Worm (Caenorhabditis elegans) whole organism, late embryonic: ENCODE data around the gene lec-7.

ENCODE experiments used
- C08G9.2 ChIP-seq: sonication (generic microtip); optimal IDR thresholded peaks from 2 replicates; lab custom pipeline; 2016; ENCODE audit warnings: mild to moderate bottlenecking, missing genetic modification characterization, moderate library complexity, missing compliant biosample characterization
- F13H6.1 ChIP-seq: sonication (generic microtip); optimal IDR thresholded peaks from 2 replicates; lab custom pipeline; 2016; ENCODE audit warnings: missing genetic modification characterization, missing compliant biosample characterization
- K02D7.2 ChIP-seq: sonication (generic microtip); optimal IDR thresholded peaks from 2 replicates; lab custom pipeline; 2017; ENCODE audit warnings: mild to moderate bottlenecking, missing genetic modification characterization, missing compliant biosample characterization
- K09A11.1 ChIP-seq: sonication (generic microtip); optimal IDR thresholded peaks from 2 replicates; lab custom pipeline; 2017; ENCODE audit warnings: antibody characterized with exemption, mild to moderate bottlenecking, missing genetic modification characterization, missing compliant biosample characterization; ENCODE audit not compliant: insufficient read depth
- T23F11.4 ChIP-seq: fragments of 200-800 bp; sonication (Bioruptor generic); optimal IDR thresholded peaks from 2 replicates; lab custom pipeline; 2018; ENCODE audit warnings: mild to moderate bottlenecking, missing genetic modification characterization, missing compliant biosample characterization
- ahr-1 ChIP-seq: sonication (generic microtip); optimal IDR thresholded peaks from 2 replicates; lab custom pipeline; 2016; ENCODE audit warnings: missing genetic modification characterization, missing compliant biosample characterization
- ama-1 ChIP-seq: fragments of 150-350 bp; optimal IDR thresholded peaks from 2 replicates; lab custom pipeline; 2014
- ceh-14 ChIP-seq: sonication (generic microtip); optimal IDR thresholded peaks from 2 replicates; lab custom pipeline; 2016; ENCODE audit warnings: missing genotype, missing genetic modification characterization, missing compliant biosample characterization
- ceh-19 ChIP-seq: fragments of 200-800 bp; sonication (Bioruptor generic); optimal IDR thresholded peaks from 2 replicates; lab custom pipeline; 2018; ENCODE audit warnings: mild to moderate bottlenecking, missing genetic modification characterization, missing compliant biosample characterization
- ceh-2 ChIP-seq: sonication (generic microtip); optimal IDR thresholded peaks from 2 replicates; lab custom pipeline; 2016; ENCODE audit warnings: missing genotype, missing genetic modification characterization, missing compliant biosample characterization
- ceh-22 ChIP-seq: sonication (generic microtip); optimal IDR thresholded peaks from 2 replicates; lab custom pipeline; 2017; ENCODE audit warnings: missing biosample characterization, missing genetic modification characterization
- ceh-24 ChIP-seq: sonication (generic microtip); optimal IDR thresholded peaks from 2 replicates; lab custom pipeline; 2016; ENCODE audit warnings: mild to moderate bottlenecking, missing genetic modification characterization, missing compliant biosample characterization
- ceh-6 ChIP-seq: fragments of 200-800 bp; sonication (Bioruptor generic); optimal IDR thresholded peaks from 2 replicates; lab custom pipeline; 2018; ENCODE audit warnings: mild to moderate bottlenecking, missing genetic modification characterization, missing compliant biosample characterization
- ceh-9 ChIP-seq: sonication (generic microtip); optimal IDR thresholded peaks from 2 replicates; lab custom pipeline; 2016; ENCODE audit warnings: mild to moderate bottlenecking, missing genetic modification characterization, inconsistent platforms, missing compliant biosample characterization
- dmd-4 ChIP-seq: sonication (generic microtip); optimal IDR thresholded peaks from 2 replicates; lab custom pipeline; 2016; ENCODE audit warnings: borderline replicate concordance, missing genetic modification characterization, missing compliant biosample characterization
- elt-2 ChIP-seq: sonication (generic microtip); optimal IDR thresholded peaks from 2 replicates; lab custom pipeline; 2016; ENCODE audit warnings: missing genetic modification reagents, missing genetic modification characterization, missing compliant biosample characterization
- eyg-1 ChIP-seq: sonication (generic microtip); optimal IDR thresholded peaks from 2 replicates; lab custom pipeline; 2016; ENCODE audit warnings: missing genotype, missing genetic modification characterization, missing compliant biosample characterization
- fax-1 ChIP-seq: sonication (generic microtip); optimal IDR thresholded peaks from 2 replicates; lab custom pipeline; 2016; ENCODE audit warnings: missing genotype, missing genetic modification characterization, missing compliant biosample characterization
- fkh-6 ChIP-seq: sonication (generic microtip); optimal IDR thresholded peaks from 2 replicates; lab custom pipeline; 2016; ENCODE audit warnings: missing genetic modification characterization, missing compliant biosample characterization
- gmeb-2 ChIP-seq: sonication (generic microtip); optimal IDR thresholded peaks from 2 replicates; lab custom pipeline; 2016; ENCODE audit warnings: missing genetic modification characterization, inconsistent platforms, missing compliant biosample characterization
- hlh-13 ChIP-seq: fragments of 200-800 bp; sonication (Bioruptor generic); optimal IDR thresholded peaks from 2 replicates; lab custom pipeline; 2018; ENCODE audit warnings: mild to moderate bottlenecking, missing genetic modification characterization, missing compliant biosample characterization
- hlh-15 ChIP-seq: sonication (generic microtip); optimal IDR thresholded peaks from 2 replicates; lab custom pipeline; 2016; ENCODE audit warnings: missing genetic modification characterization, missing compliant biosample characterization
- hlh-30 ChIP-seq: sonication (generic microtip); optimal IDR thresholded peaks from 2 replicates; lab custom pipeline; 2017; ENCODE audit warnings: antibody characterized with exemption, missing genetic modification characterization, missing compliant biosample characterization; ENCODE audit not compliant: insufficient read depth
- hlh-8 ChIP-seq: sonication (generic microtip); optimal IDR thresholded peaks from 2 replicates; lab custom pipeline; 2016; ENCODE audit warnings: missing genotype, missing genetic modification characterization, missing compliant biosample characterization
- lim-6 ChIP-seq: sonication (generic microtip); optimal IDR thresholded peaks from 2 replicates; lab custom pipeline; 2016; ENCODE audit warnings: missing genetic modification characterization, missing compliant biosample characterization
- lin-11 ChIP-seq: fragments of 200-800 bp; sonication (Bioruptor generic); optimal IDR thresholded peaks from 2 replicates; lab custom pipeline; 2018; ENCODE audit warnings: mild to moderate bottlenecking, missing genetic modification characterization, missing compliant biosample characterization
- madf-2 ChIP-seq: sonication (generic microtip); optimal IDR thresholded peaks from 2 replicates; lab custom pipeline; 2017; ENCODE audit warnings: missing genetic modification characterization, missing compliant biosample characterization
- nfya-1 ChIP-seq: sonication (generic microtip); optimal IDR thresholded peaks from 2 replicates; lab custom pipeline; 2017; ENCODE audit warnings: missing genetic modification characterization, mild to moderate bottlenecking, missing compliant biosample characterization, antibody characterized with exemption, moderate library complexity
- npax-4 ChIP-seq: sonication (generic microtip); optimal IDR thresholded peaks from 2 replicates; lab custom pipeline; 2016; ENCODE audit warnings: missing genetic modification characterization, missing compliant biosample characterization
- pag-3 ChIP-seq: sonication (generic microtip); optimal IDR thresholded peaks from 2 replicates; lab custom pipeline; 2016; ENCODE audit warnings: missing compliant biosample characterization, missing genetic modification characterization, borderline replicate concordance
- pqm-1 ChIP-seq: sonication (generic microtip); optimal IDR thresholded peaks from 2 replicates; lab custom pipeline; 2016; ENCODE audit warnings: missing genetic modification characterization, missing compliant biosample characterization
- ref-2 ChIP-seq: sonication (generic microtip); optimal IDR thresholded peaks from 2 replicates; lab custom pipeline; 2016; ENCODE audit warnings: missing genetic modification characterization, missing compliant biosample characterization
- rnt-1 ChIP-seq: sonication (generic microtip); optimal IDR thresholded peaks from 2 replicates; lab custom pipeline; 2016; ENCODE audit warnings: missing genetic modification characterization, missing compliant biosample characterization
- sdc-2 ChIP-seq: sonication (generic microtip); optimal IDR thresholded peaks from 2 replicates; lab custom pipeline; 2016; ENCODE audit warnings: missing genotype, missing genetic modification characterization, missing compliant biosample characterization
- sox-4 ChIP-seq: sonication (generic microtip); optimal IDR thresholded peaks from 2 replicates; lab custom pipeline; 2017; ENCODE audit warnings: mild to moderate bottlenecking, missing genetic modification characterization, inconsistent platforms, missing compliant biosample characterization
- tbx-2 ChIP-seq: sonication (generic microtip); optimal IDR thresholded peaks from 2 replicates; lab custom pipeline; 2016; ENCODE audit warnings: missing genetic modification characterization, missing compliant biosample characterization
- ttx-3 ChIP-seq: sonication (generic microtip); optimal IDR thresholded peaks from 2 replicates; lab custom pipeline; 2016; ENCODE audit warnings: missing genetic modification reagents, missing genetic modification characterization, missing compliant biosample characterization
- unc-55 ChIP-seq: sonication (generic microtip); optimal IDR thresholded peaks from 2 replicates; lab custom pipeline; 2017; ENCODE audit warnings: missing biosample characterization, missing genetic modification reagents, missing genetic modification characterization
- zip-5 ChIP-seq: sonication (generic microtip); optimal IDR thresholded peaks from 2 replicates; lab custom pipeline; 2016; ENCODE audit warnings: missing genetic modification characterization, missing compliant biosample characterization
- ztf-16 ChIP-seq: sonication (generic microtip); optimal IDR thresholded peaks from 2 replicates; lab custom pipeline; 2017; ENCODE audit warnings: missing genetic modification characterization, missing compliant biosample characterization

lec-7 gene

DNA sequence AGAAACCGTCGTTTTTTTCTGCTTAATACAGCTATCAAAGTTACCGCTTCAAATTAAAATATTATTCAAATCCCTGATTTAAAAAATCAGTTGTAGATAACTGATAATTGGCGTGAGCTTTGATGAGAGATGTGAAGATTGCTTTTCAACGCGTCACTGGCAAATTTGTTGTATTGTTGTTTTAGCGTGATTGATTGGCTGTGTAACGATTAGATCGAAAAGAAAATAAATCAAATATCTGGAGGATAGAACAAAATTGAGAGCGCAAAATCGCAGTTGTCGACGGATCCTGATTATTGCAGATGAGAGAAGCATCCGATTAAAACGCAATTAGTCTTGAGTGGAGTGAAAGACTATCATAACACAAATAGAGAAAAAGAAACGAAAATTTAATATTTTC, 11.0 kb upstream of the lec-7 start:
- TF ChIP-seq unc-55 (GFP tag; lab: Kevin White, UChicago), result peak; percentile 65
- no peak for TF ChIP-seq ceh-14 (tag; lab: Kevin White, UChicago)
- no peak for TF ChIP-seq fax-1 (tag; lab: Kevin White, UChicago)

DNA sequence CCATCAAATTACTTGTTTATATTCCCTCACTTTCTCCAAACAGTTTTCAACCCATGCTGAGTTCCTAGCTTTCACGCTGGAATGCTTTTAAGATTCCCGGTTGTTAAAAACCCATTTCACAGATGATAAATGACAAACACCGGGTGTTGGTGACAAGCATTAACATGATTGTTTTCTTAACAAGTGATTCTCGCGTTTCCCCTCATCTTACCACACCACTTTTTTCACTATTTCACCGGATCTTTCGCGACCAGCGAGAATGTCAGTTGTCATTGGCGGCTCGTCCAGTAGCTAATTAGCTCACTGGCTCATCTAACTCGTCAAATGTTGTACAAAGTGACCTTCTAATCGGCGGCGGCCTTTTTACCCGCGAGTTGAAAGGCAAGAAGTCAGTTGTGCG, 9.7 kb upstream of the lec-7 start:
- TF ChIP-seq rnt-1 (tag; lab: Kevin White, UChicago) (peak; percentile 13), fax-1 (tag; lab: Kevin White, UChicago) (no peak), pag-3 (tag; lab: Kevin White, UChicago) (no peak), ceh-2 (tag; lab: Kevin White, UChicago) (no peak), lim-6 (no peak)

DNA sequence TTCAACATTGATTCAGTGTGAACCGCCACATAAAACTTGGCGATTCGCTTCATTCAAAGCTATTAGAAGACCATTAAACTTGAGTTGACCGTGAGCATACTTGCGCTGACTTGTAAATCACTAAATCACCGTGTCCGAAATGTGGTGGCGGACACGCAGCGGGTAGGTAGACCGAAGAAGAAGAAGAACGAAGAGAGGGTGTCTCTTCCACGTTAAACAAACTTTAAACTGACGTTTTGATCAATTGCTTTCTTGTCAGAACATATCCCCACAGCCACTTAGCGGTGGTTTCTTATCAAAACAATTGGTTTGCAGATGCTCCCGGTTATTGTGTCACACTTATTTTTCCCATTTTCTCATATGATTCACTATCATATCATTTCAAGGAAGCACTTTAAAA, 8.3 kb upstream of the lec-7 start:
- TF ChIP-seq ceh-24 (tag; lab: Kevin White, UChicago), result no peak
- no peak for TF ChIP-seq tbx-2 (tag; lab: Kevin White, UChicago)
- TF ChIP-seq unc-55 (GFP tag; lab: Kevin White, UChicago), result peak; percentile 53
- no peak for TF ChIP-seq ttx-3 (tag; lab: Kevin White, UChicago)
- no peak for TF ChIP-seq npax-4
- no peak for TF ChIP-seq K02D7.2 (tag; lab: Kevin White, UChicago)
- no peak for TF ChIP-seq zip-5 (tag; lab: Kevin White, UChicago)
- TF ChIP-seq dmd-4 (tag; lab: Kevin White, UChicago), result no peak

DNA sequence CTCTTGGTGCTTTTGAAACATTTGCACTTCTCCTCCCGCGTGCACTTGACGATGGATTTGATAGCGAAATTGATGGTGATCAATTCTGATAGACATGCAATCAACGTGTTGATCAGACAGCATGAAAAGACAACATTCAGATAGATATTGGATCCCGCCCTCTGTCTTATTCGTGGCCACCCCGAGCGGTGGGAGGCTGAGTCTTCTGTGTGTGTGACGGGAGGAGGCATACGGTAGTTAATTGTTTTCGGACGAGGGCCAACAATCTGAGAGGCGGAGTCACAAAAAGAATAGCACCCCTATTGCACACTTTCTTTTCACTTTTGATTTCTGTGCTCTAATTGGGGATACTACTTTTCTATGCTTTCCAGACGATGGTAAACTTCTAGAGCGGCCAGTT, 5.9 kb upstream of the lec-7 start:
- TF ChIP-seq ceh-19 (GFP tag; lab: Kevin White, UChicago) (no peak), unc-55 (GFP tag; lab: Kevin White, UChicago) (peak; percentile 14), pag-3 (tag; lab: Kevin White, UChicago) (no peak), nfya-1 (tag; lab: Kevin White, UChicago) (peak; percentile 27)

DNA sequence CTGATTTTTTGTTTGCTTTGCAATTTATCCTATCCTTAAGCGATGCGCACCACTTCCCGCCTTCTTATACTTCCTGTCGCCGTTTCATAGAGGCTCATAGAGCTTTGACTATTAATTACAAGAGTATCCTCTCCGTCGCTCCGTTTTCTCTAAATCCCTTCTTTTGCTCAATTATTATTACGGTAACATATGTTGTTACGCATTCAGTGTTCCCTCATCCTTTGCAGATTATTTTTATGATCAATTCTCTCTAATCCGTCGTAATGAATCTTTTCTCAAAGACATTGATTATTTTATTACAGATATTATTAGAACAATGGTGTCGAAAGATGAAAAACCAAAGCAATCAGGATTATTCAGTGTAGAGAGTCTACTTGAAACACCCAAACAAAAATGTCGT, 4.9 kb upstream of the lec-7 start, which contains the start of gene vab-15:
vab-15 (plus strand) TSS at position 301 of the 400 bp plus-strand sequence.
- TF ChIP-seq elt-2 (tag; lab: Kevin White, UChicago) (no peak), T23F11.4 (GFP tag; lab: Kevin White, UChicago) (no peak), sdc-2 (tag; lab: Kevin White, UChicago) (no peak), hlh-8 (tag; lab: Kevin White, UChicago) (no peak), npax-4 (no peak), ceh-2 (tag; lab: Kevin White, UChicago) (no peak), hlh-13 (GFP tag; lab: Kevin White, UChicago) (no peak)

DNA sequence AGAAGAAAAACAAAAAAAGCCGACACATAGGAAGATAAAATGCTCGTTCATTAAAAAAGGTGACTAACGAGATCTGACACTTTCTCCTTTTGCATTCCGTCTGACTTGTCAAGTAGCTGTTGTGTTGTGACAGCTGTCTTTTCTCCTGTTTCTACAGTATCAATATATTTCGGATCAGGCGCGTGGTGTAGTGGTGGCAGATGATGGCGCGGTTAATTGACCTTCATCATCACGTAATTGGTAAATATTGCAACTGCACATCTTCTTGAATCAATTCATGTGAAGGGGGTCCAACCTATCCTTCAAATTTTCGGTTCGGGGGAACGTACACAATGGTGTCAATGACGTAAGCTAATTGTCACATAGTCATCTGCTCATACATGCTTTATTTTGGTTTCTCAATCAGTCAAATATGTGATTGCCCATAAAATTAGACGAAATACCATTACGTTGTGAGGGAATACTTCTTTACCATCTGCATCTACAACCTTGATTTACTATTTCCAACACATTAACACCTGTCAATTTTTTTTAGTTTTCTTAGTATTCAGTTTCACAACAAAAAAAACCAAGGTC, 3.5 kb upstream of the lec-7 start:
- TF ChIP-seq dmd-4 (tag; lab: Kevin White, UChicago) (no peak), hlh-15 (tag; lab: Kevin White, UChicago) (no peak), pqm-1 (no peak), K09A11.1 (tag; lab: Kevin White, UChicago) (no peak), hlh-30 (tag; lab: Kevin White, UChicago) (no peak), tbx-2 (tag; lab: Kevin White, UChicago) (no peak), sdc-2 (tag; lab: Kevin White, UChicago) (no peak), F13H6.1 (tag; lab: Kevin White, UChicago) (no peak), eyg-1 (tag; lab: Kevin White, UChicago) (no peak)
- TF ChIP-seq, all 69 proteins: peak for 0

DNA sequence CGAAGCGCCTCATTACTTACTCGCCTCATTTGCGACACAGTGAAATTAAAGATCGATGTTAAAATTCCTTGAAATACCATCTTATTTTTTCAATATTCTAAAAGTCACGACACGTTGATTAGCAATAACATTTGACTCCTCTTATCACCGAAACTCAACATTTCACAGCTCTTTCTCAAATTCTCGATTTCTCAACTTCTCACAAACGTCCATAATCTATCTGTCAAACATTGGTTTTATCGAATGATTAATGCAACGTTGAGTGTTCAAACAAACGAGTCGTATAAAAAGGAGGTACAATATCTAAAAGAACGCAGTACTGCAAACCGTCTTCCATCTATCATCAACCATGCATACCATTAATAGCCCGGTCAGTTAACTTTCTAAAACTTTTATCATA, 1.6 kb upstream of the lec-7 start, which contains the start of gene lec-8:
lec-8 (plus strand) TSS at position 314 of the 400 bp plus-strand sequence.
- TF ChIP-seq sox-4 (no peak), ahr-1 (tag; lab: Kevin White, UChicago) (no peak), ztf-16 (tag; lab: Kevin White, UChicago) (no peak), ref-2 (no peak), fkh-6 (no peak), gmeb-2 (tag; lab: Kevin White, UChicago) (no peak), unc-55 (GFP tag; lab: Kevin White, UChicago) (no peak), ama-1 (lab: Kevin White, UChicago) (no peak), K02D7.2 (tag; lab: Kevin White, UChicago) (no peak), madf-2 (no peak), ceh-22 (tag; lab: Kevin White, UChicago) (no peak), ceh-9 (tag; lab: Kevin White, UChicago) (no peak), nfya-1 (tag; lab: Kevin White, UChicago) (no peak), lin-11 (tag; lab: Kevin White, UChicago) (no peak), ceh-6 (no peak), C08G9.2 (no peak)
- TF ChIP-seq, all 69 proteins: peak for 0
